Worm (Caenorhabditis elegans) whole organism, L1 larva: ENCODE measurements around the gene T28H10.2.

ENCODE experiments used
- C16A3.4 ChIP-seq: fragments of 150-350 bp; optimal IDR thresholded peaks from 2 replicates; lab custom pipeline; 2014; ENCODE audit warnings: missing biosample characterization, missing genetic modification characterization
- C34B4.2 ChIP-seq: sonication (generic microtip); optimal IDR thresholded peaks from 2 replicates; lab custom pipeline; 2017; ENCODE audit warnings: mild to moderate bottlenecking, missing genetic modification characterization, missing compliant biosample characterization
- F16B12.6 ChIP-seq: fragments of 150-350 bp; optimal IDR thresholded peaks from 2 replicates; lab custom pipeline; 2014; ENCODE audit warnings: missing biosample characterization, missing genetic modification characterization
- Y116A8C.19 ChIP-seq: sonication (generic microtip); optimal IDR thresholded peaks from 2 replicates; lab custom pipeline; 2016; ENCODE audit warnings: missing compliant biosample characterization, missing genetic modification characterization, borderline replicate concordance
- alr-1 ChIP-seq: fragments of 200-800 bp; sonication (Bioruptor generic); optimal IDR thresholded peaks from 2 replicates; lab custom pipeline; 2018; ENCODE audit warnings: borderline replicate concordance, mild to moderate bottlenecking, missing genetic modification characterization, missing compliant biosample characterization
- aly-2 ChIP-seq: fragments of 150-350 bp; optimal IDR thresholded peaks from 2 replicates; lab custom pipeline; 2014; ENCODE audit warnings: missing biosample characterization, missing genetic modification characterization
- ama-1 ChIP-seq: fragments of 150-350 bp; optimal IDR thresholded peaks from 2 replicates; lab custom pipeline; 2014
- blmp-1 ChIP-seq: fragments of 150-350 bp; optimal IDR thresholded peaks from 2 replicates; lab custom pipeline; 2014; ENCODE audit warnings: missing biosample characterization, missing genetic modification characterization
- ceh-8 ChIP-seq: fragments of 200-800 bp; sonication (Bioruptor generic); optimal IDR thresholded peaks from 2 replicates; lab custom pipeline; 2018; ENCODE audit warnings: mild to moderate bottlenecking, missing genetic modification characterization, moderate library complexity, missing compliant biosample characterization
- ceh-82 ChIP-seq, 3 experiments: fragments of 150-350 bp in 1 of 3; sonication (generic microtip) in 2 of 3; optimal IDR thresholded peaks; 2 replicates each; lab custom pipeline; 2014 to 2017; ENCODE audit warnings: missing biosample characterization in 3 of 3, missing genetic modification characterization in 3 of 3
- dpl-1 ChIP-seq, 3 experiments: fragments of 150-350 bp in 2 of 3; sonication (generic microtip) in 1 of 3; optimal IDR thresholded peaks; 2 replicates each; lab custom pipeline; 2014 to 2017; ENCODE audit warnings: missing biosample characterization in 3 of 3, missing genetic modification characterization in 3 of 3, missing genetic modification reagents in 3 of 3
- dsc-1 ChIP-seq: sonication (generic microtip); optimal IDR thresholded peaks from 2 replicates; lab custom pipeline; 2016; ENCODE audit warnings: mild to moderate bottlenecking, missing genetic modification characterization, missing compliant biosample characterization
- efl-1 ChIP-seq, 4 experiments: fragments of 150-350 bp; optimal IDR thresholded peaks in 3 of 4; peaks in 1 of 4; 1 replicate in 1 of 4; 2 replicates in 3 of 4; lab custom pipeline; 2014; ENCODE audit warnings: missing biosample characterization in 2 of 4, missing genetic modification characterization in 2 of 4, missing genetic modification reagents in 2 of 4
- efl-3 ChIP-seq: fragments of 200-800 bp; sonication (Bioruptor generic); optimal IDR thresholded peaks from 2 replicates; lab custom pipeline; 2018; ENCODE audit warnings: mild to moderate bottlenecking, missing genetic modification characterization, missing compliant biosample characterization
- elt-2 ChIP-seq: sonication (generic microtip); optimal IDR thresholded peaks from 2 replicates; lab custom pipeline; 2016; ENCODE audit warnings: missing genetic modification characterization, mild to moderate bottlenecking, inconsistent platforms, missing compliant biosample characterization, missing genetic modification reagents
- fos-1 ChIP-seq: fragments of 150-350 bp; optimal IDR thresholded peaks from 2 replicates; lab custom pipeline; 2014; ENCODE audit warnings: missing biosample characterization, missing genetic modification characterization
- hlh-17 ChIP-seq: fragments of 200-800 bp; sonication (Bioruptor generic); optimal IDR thresholded peaks from 2 replicates; lab custom pipeline; 2018; ENCODE audit warnings: missing genetic modification characterization, mild to moderate bottlenecking, missing compliant biosample characterization, moderate library complexity, borderline replicate concordance
- hlh-4 ChIP-seq: sonication (generic microtip); optimal IDR thresholded peaks from 2 replicates; lab custom pipeline; 2016; ENCODE audit warnings: mild to moderate bottlenecking, missing genetic modification characterization, missing compliant biosample characterization
- hpl-2 ChIP-seq: fragments of 150-350 bp; optimal IDR thresholded peaks from 2 replicates; lab custom pipeline; 2014; ENCODE audit warnings: missing biosample characterization, missing genetic modification reagents, missing genetic modification characterization
- irx-1 ChIP-seq: sonication (generic microtip); optimal IDR thresholded peaks from 2 replicates; lab custom pipeline; 2016; ENCODE audit warnings: missing genetic modification characterization, missing compliant biosample characterization
- isw-1 ChIP-seq: fragments of 200-800 bp; sonication (Bioruptor generic); IDR thresholded peaks from 2 replicates; pipeline ENCODE4 v1.3.6; 2022; ENCODE audit warnings: missing genetic modification characterization, missing compliant biosample characterization
- jun-1 ChIP-seq: fragments of 150-350 bp; optimal IDR thresholded peaks from 2 replicates; lab custom pipeline; 2014; ENCODE audit warnings: missing biosample characterization, missing genetic modification reagents, missing genetic modification characterization
- lin-13 ChIP-seq: fragments of 150-350 bp; optimal IDR thresholded peaks from 2 replicates; lab custom pipeline; 2014; ENCODE audit warnings: missing biosample characterization, missing genetic modification reagents, missing genetic modification characterization
- lin-14 ChIP-seq: fragments of 200-800 bp; sonication (Bioruptor generic); optimal IDR thresholded peaks from 2 replicates; lab custom pipeline; 2018; ENCODE audit warnings: mild to moderate bottlenecking, missing genetic modification characterization, moderate library complexity, missing compliant biosample characterization
- lin-15B ChIP-seq: fragments of 150-350 bp; sonication (generic microtip); optimal IDR thresholded peaks from 3 replicates; lab custom pipeline; 2014; ENCODE audit warnings: missing biosample characterization, missing genetic modification characterization
- lin-35 ChIP-seq, 2 experiments: fragments of 150-350 bp; optimal IDR thresholded peaks; 2 replicates each; lab custom pipeline; 2014; ENCODE audit warnings: missing biosample characterization in 2 of 2, missing genetic modification characterization in 2 of 2, missing genetic modification reagents in 2 of 2
- lin-39 ChIP-seq: fragments of 150-350 bp; optimal IDR thresholded peaks from 2 replicates; lab custom pipeline; 2014; ENCODE audit warnings: missing biosample characterization, missing genetic modification reagents, missing genetic modification characterization
- lsy-2 ChIP-seq, 2 experiments: fragments of 150-350 bp; optimal IDR thresholded peaks; 2 replicates each; lab custom pipeline; 2014; ENCODE audit warnings: missing biosample characterization in 2 of 2, missing genetic modification characterization in 2 of 2
- mab-9 ChIP-seq: fragments of 200-800 bp; sonication (Bioruptor generic); IDR thresholded peaks from 2 replicates; pipeline ENCODE4 v1.3.6; 2022; ENCODE audit warnings: missing genetic modification reagents, missing genetic modification characterization, missing compliant biosample characterization
- mep-1 ChIP-seq: fragments of 150-350 bp; optimal IDR thresholded peaks from 2 replicates; lab custom pipeline; 2014; ENCODE audit warnings: missing biosample characterization, missing genetic modification characterization
- nhr-12 ChIP-seq: sonication (generic microtip); optimal IDR thresholded peaks from 2 replicates; lab custom pipeline; 2017; ENCODE audit warnings: missing biosample characterization, missing genetic modification characterization
- nhr-20 ChIP-seq: sonication (generic microtip); optimal IDR thresholded peaks from 2 replicates; lab custom pipeline; 2016; ENCODE audit warnings: mild to moderate bottlenecking, missing genetic modification characterization, missing compliant biosample characterization
- nhr-237 ChIP-seq: fragments of 150-350 bp; optimal IDR thresholded peaks from 2 replicates; lab custom pipeline; 2014; ENCODE audit warnings: missing biosample characterization, missing genetic modification characterization
- nhr-76 ChIP-seq: sonication (generic microtip); optimal IDR thresholded peaks from 2 replicates; lab custom pipeline; 2017; ENCODE audit warnings: missing biosample characterization, missing genetic modification characterization
- nhr-84 ChIP-seq: sonication (generic microtip); optimal IDR thresholded peaks from 2 replicates; lab custom pipeline; 2017; ENCODE audit warnings: missing biosample characterization, missing genetic modification characterization
- nhr-85 ChIP-seq: sonication (generic microtip); peaks from one replicate; lab custom pipeline; 2016; ENCODE audit warnings: missing genetic modification characterization, inconsistent platforms, missing compliant biosample characterization
- nhr-90 ChIP-seq: sonication (generic microtip); optimal IDR thresholded peaks from 2 replicates; lab custom pipeline; 2016; ENCODE audit warnings: mild to moderate bottlenecking, missing genetic modification characterization, missing compliant biosample characterization; ENCODE audit not compliant: poor library complexity
- pag-3 ChIP-seq: sonication (generic microtip); optimal IDR thresholded peaks from 2 replicates; lab custom pipeline; 2017; ENCODE audit warnings: missing genetic modification characterization, mild to moderate bottlenecking, missing compliant biosample characterization, antibody characterized with exemption, borderline replicate concordance; ENCODE audit not compliant: insufficient read depth
- pqm-1 ChIP-seq: sonication (generic microtip); optimal IDR thresholded peaks from 3 replicates; lab custom pipeline; 2017; ENCODE audit warnings: missing biosample characterization, missing genetic modification characterization
- rnt-1 ChIP-seq: sonication (generic microtip); optimal IDR thresholded peaks from 2 replicates; lab custom pipeline; 2016; ENCODE audit warnings: mild to moderate bottlenecking, missing genetic modification characterization, moderate library complexity, missing compliant biosample characterization
- snu-23 ChIP-seq: sonication (generic microtip); optimal IDR thresholded peaks from 2 replicates; lab custom pipeline; 2016; ENCODE audit warnings: missing genetic modification characterization, missing compliant biosample characterization
- sox-4 ChIP-seq: sonication (generic microtip); optimal IDR thresholded peaks from 2 replicates; lab custom pipeline; 2016; ENCODE audit warnings: missing genetic modification characterization, missing compliant biosample characterization
- sptf-1 ChIP-seq: fragments of 150-350 bp; optimal IDR thresholded peaks from 2 replicates; lab custom pipeline; 2014; ENCODE audit warnings: missing biosample characterization, missing genetic modification characterization
- sup-37 ChIP-seq: fragments of 200-800 bp; sonication (Bioruptor generic); optimal IDR thresholded peaks from 2 replicates; lab custom pipeline; 2018; ENCODE audit warnings: mild to moderate bottlenecking, missing genetic modification characterization, missing compliant biosample characterization
- tbx-2 ChIP-seq: sonication (generic microtip); optimal IDR thresholded peaks from 2 replicates; lab custom pipeline; 2016; ENCODE audit warnings: missing genetic modification characterization, missing compliant biosample characterization
- tlp-1 ChIP-seq: fragments of 150-350 bp; optimal IDR thresholded peaks from 2 replicates; lab custom pipeline; 2014; ENCODE audit warnings: missing biosample characterization, missing genetic modification characterization
- unc-130 ChIP-seq: fragments of 150-350 bp; optimal IDR thresholded peaks from 2 replicates; lab custom pipeline; 2017; ENCODE audit warnings: missing biosample characterization, missing genetic modification characterization, inconsistent platforms
- unc-30 ChIP-seq: sonication (generic microtip); optimal IDR thresholded peaks from 2 replicates; lab custom pipeline; 2017; ENCODE audit warnings: missing biosample characterization, missing genetic modification characterization
- unc-62 ChIP-seq: fragments of 150-350 bp; optimal IDR thresholded peaks from 2 replicates; lab custom pipeline; 2014; ENCODE audit warnings: missing biosample characterization, missing genetic modification reagents, missing genetic modification characterization
- unc-86 ChIP-seq: sonication (generic microtip); optimal IDR thresholded peaks from 2 replicates; lab custom pipeline; 2016; ENCODE audit warnings: missing genetic modification characterization, missing compliant biosample characterization

The T28H10.2 gene

DNA sequence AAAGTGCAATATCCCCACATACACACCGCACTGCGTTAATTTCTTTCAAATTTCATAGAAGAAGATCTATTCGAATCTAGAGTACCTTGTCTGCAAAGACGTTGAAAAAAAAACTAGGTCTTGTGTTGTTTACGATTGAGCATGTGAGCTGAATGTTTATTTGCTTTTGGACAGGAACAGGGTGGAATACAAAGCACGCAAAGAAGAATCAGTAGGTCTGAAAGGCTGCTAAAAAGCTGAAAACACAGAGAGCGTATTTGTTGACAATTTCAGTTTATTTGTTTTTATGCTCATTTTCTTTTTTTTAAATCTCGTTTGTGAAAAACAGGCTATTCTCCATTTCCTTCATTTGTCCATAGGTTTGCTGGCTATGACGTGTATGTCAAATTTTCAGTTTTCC is 22.2 kb upstream of the T28H10.2 start:
- TF ChIP-seq F16B12.6 (tag; lab: Kevin White, UChicago) (no peak), dpl-1 (GFP tag; optimal IDR thresholded peaks at IDR 0.05; lab: Kevin White, UChicago) (no peak), jun-1 (tag; lab: Kevin White, UChicago) (no peak), lin-35 (GFP tag; optimal IDR thresholded peaks at IDR 0.05; lab: Kevin White, UChicago) (no peak), unc-130 (tag; lab: Kevin White, UChicago) (no peak), C16A3.4 (tag; lab: Kevin White, UChicago) (no peak), alr-1 (tag; lab: Kevin White, UChicago) (no peak), snu-23 (GFP tag; lab: Kevin White, UChicago) (no peak)
- TF ChIP-seq, all 84 proteins: peak for 0

ce11 chrV:12533635-12534150 is 20.9 kb upstream of the T28H10.2 start:
- TF ChIP-seq tbx-2 (tag; lab: Kevin White, UChicago): no peak
- TF ChIP-seq fos-1: no peak
- no peak for TF ChIP-seq efl-1 (optimal IDR thresholded peaks at IDR 0.05; lab: Kevin White, UChicago)
- TF ChIP-seq efl-1 (GFP tag; optimal IDR thresholded peaks at IDR 0.05 in 1 of 2; lab: Kevin White, UChicago): peak in 1 of 2 experiments; percentile 22
- TF ChIP-seq nhr-90: no peak
- no peak for TF ChIP-seq lin-13 (GFP tag; lab: Kevin White, UChicago)
- TF ChIP-seq dsc-1 (tag; lab: Kevin White, UChicago): no peak
- TF ChIP-seq sptf-1 (tag; lab: Kevin White, UChicago): no peak
- no peak for TF ChIP-seq nhr-84 (tag; lab: Kevin White, UChicago)
- no peak for TF ChIP-seq ama-1 (lab: Kevin White, UChicago)
- TF ChIP-seq ceh-8 (GFP tag; lab: Kevin White, UChicago): no peak
- TF ChIP-seq efl-3 (GFP tag; lab: Kevin White, UChicago): no peak
- no peak for TF ChIP-seq elt-2 (tag; lab: Kevin White, UChicago)
- TF ChIP-seq unc-130 (tag; lab: Kevin White, UChicago): no peak
- TF ChIP-seq hlh-17 (GFP tag; lab: Kevin White, UChicago): no peak
- no peak for TF ChIP-seq mep-1 (tag; lab: Kevin White, UChicago)
- no peak for TF ChIP-seq Y116A8C.19 (tag; lab: Kevin White, UChicago)
- no peak for TF ChIP-seq C34B4.2
- TF ChIP-seq nhr-85: peak; percentile 75
- no peak for TF ChIP-seq sox-4 (tag; lab: Kevin White, UChicago)
- no peak for TF ChIP-seq lin-15B (tag; lab: Kevin White, UChicago)
- no peak for TF ChIP-seq irx-1 (tag; lab: Kevin White, UChicago)
- TF ChIP-seq unc-86 (tag; lab: Kevin White, UChicago): no peak
- no peak for TF ChIP-seq pag-3 (tag; lab: Kevin White, UChicago)
- TF ChIP-seq aly-2 (tag; lab: Kevin White, UChicago): no peak
- no peak for TF ChIP-seq C16A3.4 (tag; lab: Kevin White, UChicago)
- TF ChIP-seq hpl-2 (GFP tag; lab: Kevin White, UChicago): no peak
- no peak for TF ChIP-seq nhr-237 (tag; lab: Kevin White, UChicago)
- no peak for TF ChIP-seq ceh-82 (tag; optimal IDR thresholded peaks at IDR 0.05; lab: Kevin White, UChicago)
- no peak for TF ChIP-seq pqm-1 (tag; lab: Kevin White, UChicago)
- TF ChIP-seq unc-30 (tag; lab: Kevin White, UChicago): no peak
- no peak for TF ChIP-seq lin-39 (tag; lab: Kevin White, UChicago)
- TF ChIP-seq hlh-4 (tag; lab: Kevin White, UChicago): no peak
- no peak for TF ChIP-seq alr-1 (tag; lab: Kevin White, UChicago)
- TF ChIP-seq nhr-76 (tag; lab: Kevin White, UChicago): no peak
- TF ChIP-seq jun-1 (tag; lab: Kevin White, UChicago): no peak
- peak; percentile 49 for TF ChIP-seq lin-14 (GFP tag; lab: Kevin White, UChicago)
- TF ChIP-seq blmp-1: peak; percentile 92
- TF ChIP-seq mab-9: no peak
- no peak for TF ChIP-seq lsy-2 (tag; optimal IDR thresholded peaks at IDR 0.05; lab: Kevin White, UChicago)
- no peak for TF ChIP-seq unc-62 (GFP tag; lab: Kevin White, UChicago)
- TF ChIP-seq sup-37 (GFP tag; lab: Kevin White, UChicago): no peak
- no peak for TF ChIP-seq tlp-1 (tag; lab: Kevin White, UChicago)
- TF ChIP-seq lin-35 (GFP tag; optimal IDR thresholded peaks at IDR 0.05; lab: Kevin White, UChicago): no peak
- TF ChIP-seq nhr-20: peak; percentile 23
- TF ChIP-seq rnt-1: peak; percentile 7
- TF ChIP-seq nhr-12 (tag; lab: Kevin White, UChicago): no peak
- no peak for TF ChIP-seq isw-1 (GFP tag; lab: Robert Waterston, UW)
